Worm (Caenorhabditis elegans): ENCODE results near the gene Y54G11A.4.

DNA sequence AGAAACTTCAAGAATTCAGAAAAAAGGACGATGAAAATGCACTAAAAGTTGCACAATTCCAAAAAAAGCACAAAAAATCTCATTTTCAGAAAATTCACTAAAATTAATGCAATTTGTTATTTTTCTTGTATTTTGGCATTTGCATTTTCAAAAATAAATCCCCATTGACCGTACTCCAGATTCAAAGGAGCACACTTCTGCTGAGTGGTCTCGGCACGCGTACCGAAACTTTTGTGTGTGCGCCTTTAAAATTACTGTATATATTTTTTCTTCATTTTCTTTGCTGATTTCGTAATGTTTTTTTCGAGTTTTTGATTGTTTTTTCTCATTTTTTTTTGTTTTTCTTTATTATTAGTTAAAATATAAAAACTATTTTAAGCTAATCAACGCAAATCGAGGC lies 19.6 kb downstream of the Y54G11A.4 start:
- no peak for TF ChIP-seq aly-2 (tag; optimal IDR thresholded peaks at IDR 0.05)
- no peak for TF ChIP-seq elt-2 (tag; optimal IDR thresholded peaks at IDR 0.05)
- TF ChIP-seq tbx-2 (tag; optimal IDR thresholded peaks at IDR 0.05): no peak

Measured in whole organism, L1 larva.